Worm (Caenorhabditis elegans) whole organism, mixed stage, embryonic: ENCODE results near the gene srj-57.

Experiments used
- M03D4.4 ChIP-seq: sonication (generic microtip); optimal IDR thresholded peaks from 2 replicates; lab custom pipeline; 2017; ENCODE audit warnings: mild to moderate bottlenecking, missing genetic modification characterization, missing compliant biosample characterization
- blmp-1 ChIP-seq: fragments of 150-350 bp; optimal IDR thresholded peaks from 2 replicates; lab custom pipeline; 2014; ENCODE audit warnings: missing biosample characterization, missing genetic modification characterization
- ceh-39 ChIP-seq: fragments of 150-350 bp; optimal IDR thresholded peaks from 2 replicates; lab custom pipeline; 2014; ENCODE audit warnings: missing biosample characterization, missing genetic modification characterization
- ceh-43 ChIP-seq: fragments of 200-800 bp; sonication (Bioruptor generic); optimal IDR thresholded peaks from 2 replicates; lab custom pipeline; 2018; ENCODE audit warnings: mild to moderate bottlenecking, missing genetic modification characterization, moderate library complexity, missing compliant biosample characterization
- ces-1 ChIP-seq: fragments of 150-350 bp; optimal IDR thresholded peaks from 2 replicates; lab custom pipeline; 2014; ENCODE audit warnings: missing biosample characterization, missing genetic modification reagents, missing genetic modification characterization
- cnd-1 ChIP-seq: fragments of 200-800 bp; sonication (Bioruptor generic); optimal IDR thresholded peaks from 2 replicates; lab custom pipeline; 2018; ENCODE audit warnings: mild to moderate bottlenecking, missing genetic modification characterization, missing compliant biosample characterization
- drap-1 ChIP-seq: fragments of 200-800 bp; sonication (Bioruptor generic); optimal IDR thresholded peaks from 3 replicates; lab custom pipeline; 2018; ENCODE audit warnings: mild to moderate bottlenecking, missing genetic modification characterization, missing compliant biosample characterization
- elt-1 ChIP-seq: sonication (generic microtip); optimal IDR thresholded peaks from 2 replicates; lab custom pipeline; 2017; ENCODE audit warnings: missing genetic modification characterization, mild to moderate bottlenecking, missing compliant biosample characterization, antibody characterized with exemption, moderate library complexity, borderline replicate concordance; ENCODE audit not compliant: insufficient read depth
- elt-3 ChIP-seq: fragments of 150-350 bp; optimal IDR thresholded peaks from 2 replicates; lab custom pipeline; 2014; ENCODE audit warnings: missing biosample characterization, missing genetic modification characterization
- flh-1 ChIP-seq: fragments of 200-800 bp; sonication (Bioruptor generic); optimal IDR thresholded peaks from 2 replicates; lab custom pipeline; 2018; ENCODE audit warnings: mild to moderate bottlenecking, missing genetic modification characterization, moderate library complexity, missing compliant biosample characterization
- ham-2 ChIP-seq: fragments of 200-800 bp; sonication (Bioruptor generic); optimal IDR thresholded peaks from 2 replicates; lab custom pipeline; 2018; ENCODE audit warnings: mild to moderate bottlenecking, missing genetic modification characterization, missing compliant biosample characterization
- lin-13 ChIP-seq: fragments of 150-350 bp; optimal IDR thresholded peaks from 2 replicates; lab custom pipeline; 2014; ENCODE audit warnings: missing biosample characterization, missing genetic modification characterization
- lsy-2 ChIP-seq: fragments of 150-350 bp; optimal IDR thresholded peaks from 2 replicates; lab custom pipeline; 2014; ENCODE audit warnings: missing biosample characterization, missing genetic modification characterization
- mep-1 ChIP-seq: fragments of 150-350 bp; optimal IDR thresholded peaks from 2 replicates; lab custom pipeline; 2017; ENCODE audit warnings: missing biosample characterization, missing genetic modification reagents, missing genetic modification characterization, inconsistent platforms
- mls-2 ChIP-seq: sonication (generic microtip); optimal IDR thresholded peaks from 2 replicates; lab custom pipeline; 2016; ENCODE audit warnings: mild to moderate bottlenecking, missing genetic modification characterization, moderate library complexity, missing compliant biosample characterization
- nhr-12 ChIP-seq: fragments of 150-350 bp; optimal IDR thresholded peaks from 2 replicates; lab custom pipeline; 2014; ENCODE audit warnings: missing biosample characterization, missing genetic modification characterization
- nhr-2 ChIP-seq: fragments of 150-350 bp; optimal IDR thresholded peaks from 2 replicates; lab custom pipeline; 2014; ENCODE audit warnings: missing biosample characterization, missing genetic modification characterization
- nhr-28 ChIP-seq: fragments of 150-350 bp; optimal IDR thresholded peaks from 2 replicates; lab custom pipeline; 2014; ENCODE audit warnings: missing biosample characterization, missing genetic modification characterization
- nhr-76 ChIP-seq: sonication (generic microtip); optimal IDR thresholded peaks from 2 replicates; lab custom pipeline; 2017; ENCODE audit warnings: missing biosample characterization, missing genetic modification characterization
- pha-4 ChIP-seq: fragments of 150-350 bp; optimal IDR thresholded peaks from 2 replicates; lab custom pipeline; 2018; ENCODE audit warnings: missing biosample characterization, missing genetic modification reagents, missing genetic modification characterization
- sem-2 ChIP-seq: fragments of 200-800 bp; sonication (Bioruptor generic); optimal IDR thresholded peaks from 2 replicates; lab custom pipeline; 2018; ENCODE audit warnings: mild to moderate bottlenecking, missing genetic modification characterization, missing compliant biosample characterization
- snpc-4 ChIP-seq: fragments of 150-350 bp; optimal IDR thresholded peaks from 2 replicates; lab custom pipeline; 2014; ENCODE audit warnings: missing biosample characterization, missing genetic modification characterization
- sptf-1 ChIP-seq: sonication (generic microtip); optimal IDR thresholded peaks from 2 replicates; lab custom pipeline; 2017; ENCODE audit warnings: mild to moderate bottlenecking, missing genetic modification characterization, moderate library complexity, missing compliant biosample characterization
- tbx-8 ChIP-seq: fragments of 200-800 bp; sonication (Bioruptor generic); optimal IDR thresholded peaks from 2 replicates; lab custom pipeline; 2018; ENCODE audit warnings: mild to moderate bottlenecking, missing genetic modification characterization, moderate library complexity, missing compliant biosample characterization
- unc-120 ChIP-seq: sonication (generic microtip); optimal IDR thresholded peaks from 2 replicates; lab custom pipeline; 2017; ENCODE audit warnings: missing genetic modification characterization, missing compliant biosample characterization; ENCODE audit not compliant: poor library complexity, severe bottlenecking
- unc-62 ChIP-seq: fragments of 150-350 bp; optimal IDR thresholded peaks from 2 replicates; lab custom pipeline; 2014; ENCODE audit warnings: missing biosample characterization, missing genetic modification reagents, missing genetic modification characterization
- zip-8 ChIP-seq: fragments of 150-350 bp; optimal IDR thresholded peaks from 2 replicates; lab custom pipeline; 2014; ENCODE audit warnings: missing biosample characterization, missing genetic modification characterization
- ztf-11 ChIP-seq: fragments of 150-350 bp; optimal IDR thresholded peaks from 2 replicates; lab custom pipeline; 2014; ENCODE audit warnings: missing biosample characterization, missing genetic modification characterization

The srj-57 gene

ce11 chrV:2826815-2827214 is 28.6 kb downstream of the srj-57 start, which contains the start of gene T03D3.5:
T03D3.5 (minus strand) TSS chrV:2826835.
- peak; percentile 33 for TF ChIP-seq ces-1 (GFP tag; lab: Kevin White, UChicago)
- no peak for TF ChIP-seq snpc-4 (tag; lab: Kevin White, UChicago)

ce11 chrV:2825978-2826377 is 29.4 kb downstream of the srj-57 start:
- TF ChIP-seq elt-3 (tag; lab: Kevin White, UChicago), result no peak
- TF ChIP-seq ham-2 (GFP tag; lab: Kevin White, UChicago), result peak; percentile 64
- TF ChIP-seq, all 35 proteins: peak for 1

ce11 chrV:2821618-2822272 is 33.6 kb downstream of the srj-57 start, which contains the start of gene srh-36:
srh-36 (minus strand) TSS chrV:2821668.
- no peak for TF ChIP-seq nhr-76 (tag; lab: Kevin White, UChicago)
- no peak for TF ChIP-seq ztf-11
- TF ChIP-seq zip-8 (tag; lab: Kevin White, UChicago), result peak; percentile 59
- TF ChIP-seq mep-1, result no peak
- TF ChIP-seq nhr-2 (tag; lab: Kevin White, UChicago), result no peak
- no peak for TF ChIP-seq pha-4 (tag; lab: Kevin White, UChicago)

ce11 chrV:2818117-2818516 is 37.3 kb downstream of the srj-57 start, which contains the start of gene srt-34:
srt-34 (minus strand) TSS chrV:2818217.
- TF ChIP-seq elt-3 (tag; lab: Kevin White, UChicago), result no peak
- TF ChIP-seq ceh-39, result no peak
- TF ChIP-seq sem-2 (GFP tag; lab: Kevin White, UChicago), result no peak
- TF ChIP-seq unc-120 (tag; lab: Kevin White, UChicago), result no peak
- no peak for TF ChIP-seq blmp-1
- TF ChIP-seq mls-2 (tag; lab: Kevin White, UChicago), result no peak
- no peak for TF ChIP-seq unc-62 (GFP tag; lab: Kevin White, UChicago)
- TF ChIP-seq tbx-8 (GFP tag; lab: Kevin White, UChicago), result no peak
- no peak for TF ChIP-seq ceh-43 (GFP tag; lab: Kevin White, UChicago)
- TF ChIP-seq lsy-2 (tag; lab: Kevin White, UChicago), result no peak

ce11 chrV:2815956-2816355 is 39.4 kb downstream of the srj-57 start, which contains the start of gene F54E2.5:
F54E2.5 (minus strand) TSS chrV:2816056.
- TF ChIP-seq pha-4 (tag; lab: Kevin White, UChicago) (no peak), mls-2 (tag; lab: Kevin White, UChicago) (no peak), blmp-1 (no peak), nhr-12 (no peak), nhr-28 (no peak), cnd-1 (tag; lab: Kevin White, UChicago) (no peak), unc-62 (GFP tag; lab: Kevin White, UChicago) (no peak), sptf-1 (tag; lab: Kevin White, UChicago) (no peak), flh-1 (GFP tag; lab: Kevin White, UChicago) (no peak), ces-1 (GFP tag; lab: Kevin White, UChicago) (no peak), M03D4.4 (tag; lab: Kevin White, UChicago) (no peak), elt-1 (tag; lab: Kevin White, UChicago) (no peak), mep-1 (no peak), drap-1 (GFP tag; lab: Kevin White, UChicago) (no peak), ztf-11 (no peak), lin-13 (no peak), zip-8 (tag; lab: Kevin White, UChicago) (no peak), elt-3 (tag; lab: Kevin White, UChicago) (no peak)
- TF ChIP-seq, all 35 proteins: peak for 0

ce11 chrV:2813856-2814255 is 41.5 kb downstream of the srj-57 start, which contains the start of gene F54E2.9:
F54E2.9 (minus strand) TSS chrV:2813987.
- TF ChIP-seq sptf-1 (tag; lab: Kevin White, UChicago), result no peak
- TF ChIP-seq unc-62 (GFP tag; lab: Kevin White, UChicago), result no peak
- no peak for TF ChIP-seq ham-2 (GFP tag; lab: Kevin White, UChicago)
- TF ChIP-seq ces-1 (GFP tag; lab: Kevin White, UChicago), result no peak
